Worm (Caenorhabditis elegans) whole organism, L3 larva: ENCODE results near the gene Y23B4A.1.

ENCODE experiments used
- ZK546.5 ChIP-seq: sonication (generic microtip); optimal IDR thresholded peaks from 2 replicates; lab custom pipeline; 2017; ENCODE audit warnings: missing biosample characterization, missing genetic modification characterization
- ama-1 ChIP-seq: fragments of 150-350 bp; optimal IDR thresholded peaks from 2 replicates; lab custom pipeline; 2018
- ceh-16 ChIP-seq: sonication (generic microtip); optimal IDR thresholded peaks from 2 replicates; lab custom pipeline; 2017; ENCODE audit warnings: missing biosample characterization, missing genetic modification characterization
- ceh-82 ChIP-seq: fragments of 150-350 bp; optimal IDR thresholded peaks from 2 replicates; lab custom pipeline; 2014; ENCODE audit warnings: missing biosample characterization, missing genetic modification characterization
- daf-12 ChIP-seq: fragments of 150-350 bp; optimal IDR thresholded peaks from 2 replicates; lab custom pipeline; 2014; ENCODE audit warnings: missing biosample characterization, missing genetic modification reagents, missing genetic modification characterization
- egl-27 ChIP-seq: sonication (generic microtip); optimal IDR thresholded peaks from 4 replicates; lab custom pipeline; 2017; ENCODE audit warnings: missing biosample characterization, missing genetic modification reagents, missing genetic modification characterization
- egl-5 ChIP-seq: fragments of 150-350 bp; optimal IDR thresholded peaks from 2 replicates; lab custom pipeline; 2017; ENCODE audit warnings: missing biosample characterization, missing genetic modification reagents, missing genetic modification characterization, inconsistent platforms
- elt-2 ChIP-seq: sonication (generic microtip); optimal IDR thresholded peaks from 2 replicates; lab custom pipeline; 2016; ENCODE audit warnings: missing genetic modification reagents, mild to moderate bottlenecking, missing genetic modification characterization, missing compliant biosample characterization
- eor-1 ChIP-seq, 2 experiments: fragments of 150-350 bp; optimal IDR thresholded peaks; 2 replicates each; lab custom pipeline; 2014 to 2018; ENCODE audit warnings: missing biosample characterization in 2 of 2, missing genetic modification characterization in 2 of 2
- fkh-2 ChIP-seq: fragments of 150-350 bp; optimal IDR thresholded peaks from 2 replicates; lab custom pipeline; 2014; ENCODE audit warnings: missing biosample characterization, missing genetic modification reagents, missing genetic modification characterization
- fos-1 ChIP-seq: fragments of 150-350 bp; optimal IDR thresholded peaks from 2 replicates; lab custom pipeline; 2014; ENCODE audit warnings: missing biosample characterization, missing genetic modification characterization
- hmg-11 ChIP-seq: sonication (generic microtip); optimal IDR thresholded peaks from 2 replicates; lab custom pipeline; 2016; ENCODE audit warnings: missing genetic modification characterization, missing compliant biosample characterization
- jun-1 ChIP-seq: fragments of 150-350 bp; optimal IDR thresholded peaks from 2 replicates; lab custom pipeline; 2014; ENCODE audit warnings: missing biosample characterization, missing genetic modification reagents, missing genetic modification characterization
- lin-15B ChIP-seq: fragments of 150-350 bp; optimal IDR thresholded peaks from 2 replicates; lab custom pipeline; 2014; ENCODE audit warnings: missing biosample characterization, missing genetic modification characterization
- lin-39 ChIP-seq: fragments of 150-350 bp; optimal IDR thresholded peaks from 2 replicates; lab custom pipeline; 2018; ENCODE audit warnings: missing biosample characterization, missing genetic modification reagents, missing genetic modification characterization
- mdl-1 ChIP-seq: fragments of 150-350 bp; optimal IDR thresholded peaks from 2 replicates; lab custom pipeline; 2014; ENCODE audit warnings: missing biosample characterization, missing genetic modification characterization
- mml-1 ChIP-seq: fragments of 150-350 bp; sonication (generic microtip); optimal IDR thresholded peaks from 3 replicates; lab custom pipeline; 2014; ENCODE audit warnings: missing biosample characterization, missing genetic modification characterization
- nfya-1 ChIP-seq: sonication (generic microtip); optimal IDR thresholded peaks from 2 replicates; lab custom pipeline; 2017; ENCODE audit warnings: missing genetic modification characterization, mild to moderate bottlenecking, missing compliant biosample characterization, antibody characterized with exemption, moderate library complexity; ENCODE audit not compliant: insufficient read depth
- nhr-11 ChIP-seq: fragments of 150-350 bp; optimal IDR thresholded peaks from 2 replicates; lab custom pipeline; 2014; ENCODE audit warnings: missing biosample characterization, missing genetic modification characterization
- nhr-12 ChIP-seq: fragments of 150-350 bp; optimal IDR thresholded peaks from 2 replicates; lab custom pipeline; 2014; ENCODE audit warnings: missing biosample characterization, missing genetic modification characterization
- nhr-23 ChIP-seq: fragments of 150-350 bp; optimal IDR thresholded peaks from 2 replicates; lab custom pipeline; 2014; ENCODE audit warnings: missing biosample characterization, missing genetic modification reagents, missing genetic modification characterization
- nhr-237 ChIP-seq: fragments of 150-350 bp; optimal IDR thresholded peaks from 2 replicates; lab custom pipeline; 2014; ENCODE audit warnings: missing biosample characterization, missing genetic modification characterization
- nhr-25 ChIP-seq: sonication (generic microtip); optimal IDR thresholded peaks from 2 replicates; lab custom pipeline; 2017; ENCODE audit warnings: missing biosample characterization, missing genetic modification characterization
- nhr-28 ChIP-seq: fragments of 150-350 bp; optimal IDR thresholded peaks from 2 replicates; lab custom pipeline; 2014; ENCODE audit warnings: missing biosample characterization, missing genetic modification characterization
- nhr-43 ChIP-seq: sonication (generic microtip); optimal IDR thresholded peaks from 2 replicates; lab custom pipeline; 2016; ENCODE audit warnings: mild to moderate bottlenecking, missing genetic modification characterization, missing compliant biosample characterization; ENCODE audit not compliant: poor library complexity, severe bottlenecking
- nhr-67 ChIP-seq: fragments of 150-350 bp; optimal IDR thresholded peaks from 2 replicates; lab custom pipeline; 2014; ENCODE audit warnings: missing biosample characterization, missing genetic modification characterization
- nhr-76 ChIP-seq: fragments of 150-350 bp; sonication (generic microtip); optimal IDR thresholded peaks from 5 replicates; lab custom pipeline; 2014; ENCODE audit warnings: missing biosample characterization, missing genetic modification characterization
- nhr-77 ChIP-seq: fragments of 150-350 bp; optimal IDR thresholded peaks from 2 replicates; lab custom pipeline; 2014; ENCODE audit warnings: missing biosample characterization, missing genetic modification characterization
- pha-4 ChIP-seq: fragments of 150-350 bp; optimal IDR thresholded peaks from 2 replicates; lab custom pipeline; 2014; ENCODE audit warnings: missing biosample characterization, missing genetic modification reagents, missing genetic modification characterization
- sea-2 ChIP-seq: fragments of 150-350 bp; sonication (generic microtip); optimal IDR thresholded peaks from 4 replicates; lab custom pipeline; 2014; ENCODE audit warnings: missing biosample characterization, missing genetic modification reagents, missing genetic modification characterization
- snpc-4 ChIP-seq: fragments of 150-350 bp; optimal IDR thresholded peaks from 2 replicates; lab custom pipeline; 2014; ENCODE audit warnings: missing biosample characterization, missing genetic modification characterization
- unc-39 ChIP-seq: sonication (generic microtip); optimal IDR thresholded peaks from 4 replicates; lab custom pipeline; 2017; ENCODE audit warnings: missing biosample characterization, missing genetic modification characterization
- unc-62 ChIP-seq: fragments of 150-350 bp; sonication (generic microtip); optimal IDR thresholded peaks from 4 replicates; lab custom pipeline; 2014; ENCODE audit warnings: missing biosample characterization, missing genetic modification reagents, missing genetic modification characterization
- zag-1 ChIP-seq: fragments of 150-350 bp; optimal IDR thresholded peaks from 2 replicates; lab custom pipeline; 2014; ENCODE audit warnings: missing biosample characterization, missing genetic modification characterization
- ztf-11 ChIP-seq: fragments of 150-350 bp; optimal IDR thresholded peaks from 2 replicates; lab custom pipeline; 2014; ENCODE audit warnings: missing biosample characterization, missing genetic modification characterization
- ztf-4 ChIP-seq: fragments of 150-350 bp; optimal IDR thresholded peaks from 2 replicates; lab custom pipeline; 2014; ENCODE audit warnings: missing biosample characterization, missing genetic modification characterization

The Y23B4A.1 gene

ce11 chrX:5953174-5953573, 36.0 kb upstream of the Y23B4A.1 start, which contains the start of the genes R07E4.5 and R07E4.3 (continued):
- no peak for TF ChIP-seq sea-2 (GFP tag; lab: Kevin White, UChicago)
- TF ChIP-seq elt-2 (tag; lab: Kevin White, UChicago), result peak; percentile 37
- TF ChIP-seq ztf-4, result no peak
- no peak for TF ChIP-seq nhr-12
- peak; percentile 89 for TF ChIP-seq lin-15B (tag; lab: Kevin White, UChicago)
- TF ChIP-seq jun-1 (tag; lab: Kevin White, UChicago), result no peak
- no peak for TF ChIP-seq zag-1
- no peak for TF ChIP-seq ceh-16
- TF ChIP-seq egl-5, result peak; percentile 81
- no peak for TF ChIP-seq nhr-28 (tag; lab: Kevin White, UChicago)
- TF ChIP-seq fkh-2 (tag; lab: Kevin White, UChicago), result no peak
- TF ChIP-seq ZK546.5 (tag; lab: Kevin White, UChicago), result no peak
- TF ChIP-seq nhr-237 (tag; lab: Kevin White, UChicago), result no peak
- no peak for TF ChIP-seq unc-62 (GFP tag; lab: Kevin White, UChicago)
- no peak for TF ChIP-seq egl-27
- TF ChIP-seq ztf-11, result no peak
- TF ChIP-seq nhr-11 (tag; lab: Kevin White, UChicago), result no peak
- no peak for TF ChIP-seq eor-1 (tag; optimal IDR thresholded peaks at IDR 0.05; lab: Kevin White, UChicago)
- no peak for TF ChIP-seq nhr-76 (tag; lab: Kevin White, UChicago)
- no peak for TF ChIP-seq nhr-67
- TF ChIP-seq lin-39, result peak; percentile 91

DNA sequence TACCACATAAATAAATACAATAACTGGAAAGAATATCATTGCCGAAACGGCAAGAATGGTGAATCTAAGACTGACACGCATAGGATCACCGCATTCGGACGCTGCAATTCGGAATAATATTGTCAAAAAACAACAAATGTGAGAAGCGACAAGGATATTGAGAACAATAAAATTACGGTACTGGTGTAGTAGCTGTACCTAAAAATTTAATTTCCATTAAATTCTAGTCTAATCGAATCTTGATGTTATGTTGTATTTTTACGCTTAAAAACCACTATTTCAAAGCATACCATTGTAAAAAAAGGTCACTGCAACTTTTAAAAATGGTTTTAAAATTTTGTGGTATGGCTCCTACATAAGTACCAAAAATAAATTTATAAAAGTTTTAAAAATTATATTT, 31.6 kb upstream of the Y23B4A.1 start, which contains the start of gene mig-23:
mig-23 (minus strand) TSS at position 101 of the 400 bp plus-strand sequence.
- no peak for TF ChIP-seq unc-39 (tag; lab: Kevin White, UChicago)
- no peak for TF ChIP-seq ztf-4
- TF ChIP-seq jun-1 (tag; lab: Kevin White, UChicago), result no peak
- TF ChIP-seq eor-1 (tag; optimal IDR thresholded peaks at IDR 0.05; lab: Kevin White, UChicago), result no peak
- TF ChIP-seq nhr-23, result no peak
- TF ChIP-seq sea-2 (GFP tag; lab: Kevin White, UChicago), result no peak
- TF ChIP-seq hmg-11 (tag; lab: Kevin White, UChicago), result no peak

- TF ChIP-seq fos-1 (no peak), nhr-25 (peak; percentile 7)
- TF ChIP-seq, all 47 proteins: peak for 1
Observed at ce11 chrX:5944488-5944887, 27.3 kb upstream of the Y23B4A.1 start, which contains the start of gene acs-17. Gene acs-17 (minus strand): TSS chrX:5944510.

ce11 chrX:5943908-5944307, 26.7 kb upstream of the Y23B4A.1 start:
- TF ChIP-seq ZK546.5 (tag; lab: Kevin White, UChicago) (no peak), ceh-82 (no peak), jun-1 (tag; lab: Kevin White, UChicago) (no peak)
- TF ChIP-seq, all 47 proteins: peak for 0

DNA sequence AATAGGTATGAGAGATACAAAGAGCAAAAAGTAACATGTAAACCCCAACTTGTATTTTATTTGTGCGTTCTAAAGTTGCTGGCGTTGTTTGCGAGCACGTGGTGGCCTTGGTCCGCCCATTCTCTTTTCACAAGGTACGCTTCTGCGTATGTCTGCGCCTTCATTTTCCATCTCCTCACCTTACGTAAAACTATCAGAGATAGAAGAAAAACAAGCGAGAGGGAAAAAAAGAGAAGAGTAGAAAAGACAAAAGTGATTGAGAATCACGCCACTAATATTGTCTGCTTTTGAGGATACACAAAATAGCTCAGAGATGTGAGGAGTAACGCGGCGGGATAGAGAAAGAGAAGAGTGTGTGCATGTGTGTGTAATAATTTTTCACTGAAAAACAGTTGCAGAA, 25.0 kb upstream of the Y23B4A.1 start:
- no peak for TF ChIP-seq mml-1
- peak; percentile 36 for TF ChIP-seq nhr-43 (tag; lab: Kevin White, UChicago)
- TF ChIP-seq nhr-25, result peak; percentile 17
- no peak for TF ChIP-seq hmg-11 (tag; lab: Kevin White, UChicago)
- peak; percentile 29 for TF ChIP-seq mdl-1
- no peak for TF ChIP-seq unc-39 (tag; lab: Kevin White, UChicago)
- no peak for TF ChIP-seq daf-12 (tag; lab: Kevin White, UChicago)
- TF ChIP-seq nhr-11 (tag; lab: Kevin White, UChicago), result peak; percentile 23
- TF ChIP-seq nhr-23, result peak; percentile 43
- TF ChIP-seq pha-4, result peak; percentile 61
- TF ChIP-seq nfya-1 (tag; lab: Kevin White, UChicago), result peak; percentile 20
- peak; percentile 6 for TF ChIP-seq snpc-4 (tag; lab: Kevin White, UChicago)
- no peak for TF ChIP-seq nhr-77 (tag; lab: Kevin White, UChicago)
- peak; percentile 24 for TF ChIP-seq ama-1 (lab: Kevin White, UChicago)
- no peak for TF ChIP-seq unc-62 (GFP tag; lab: Kevin White, UChicago)
- TF ChIP-seq, all 47 proteins: peak for 9
